Fruit fly (Drosophila melanogaster): ENCODE results near the gene Mat89Ba.

Gene Mat89Ba

dm6 chr3R:16231385-16232307, 40.6 kb downstream of the Mat89Ba start (continued):
- TF ChIP-seq exex (tag; optimal IDR thresholded peaks at IDR 0.05), result peak; percentile 7
- TF ChIP-seq sisA (GFP tag; IDR thresholded peaks at IDR 0.05), result no peak
- TF ChIP-seq ewg (GFP tag; optimal IDR thresholded peaks at IDR 0.05), result peak; percentile 63
- peak; percentile 77 for TF ChIP-seq CG30403 (GFP tag; optimal IDR thresholded peaks at IDR 0.05)
- TF ChIP-seq BEAF-32 (GFP tag; optimal IDR thresholded peaks at IDR 0.05), result no peak
- TF ChIP-seq CG14860 (GFP tag; IDR thresholded peaks at IDR 0.05; ENCODE audit: partially characterized antibody), result no peak
- TF ChIP-seq Optix (GFP tag; IDR thresholded peaks at IDR 0.05), result no peak
- TF ChIP-seq CG2875 (GFP tag; optimal IDR thresholded peaks at IDR 0.05), result peak; percentile 58
- no peak for TF ChIP-seq sr (GFP tag; IDR thresholded peaks at IDR 0.05)
- no peak for TF ChIP-seq sob (GFP tag; IDR thresholded peaks at IDR 0.05)
- no peak for TF ChIP-seq CG7963 (GFP tag; IDR thresholded peaks at IDR 0.05; ENCODE audit: partially characterized antibody)
- TF ChIP-seq CG4854 (GFP tag; optimal IDR thresholded peaks at IDR 0.05), result peak; percentile 40
- no peak for TF ChIP-seq CG7271 (tag; optimal IDR thresholded peaks at IDR 0.05)
- TF ChIP-seq gcm (GFP tag; optimal IDR thresholded peaks at IDR 0.05), result peak; percentile 42
- no peak for TF ChIP-seq CG42726 (GFP tag; IDR thresholded peaks at IDR 0.05; ENCODE audit: partially characterized antibody)
- no peak for TF ChIP-seq Nf-YA (GFP tag; IDR thresholded peaks at IDR 0.05)
- TF ChIP-seq fu2 (GFP tag; optimal IDR thresholded peaks at IDR 0.05), result peak; percentile 64
- TF ChIP-seq odd (GFP tag; optimal IDR thresholded peaks at IDR 0.05), result peak; percentile 67
- TF ChIP-seq CG4617 (GFP tag; optimal IDR thresholded peaks at IDR 0.05; ENCODE audit: borderline replicate concordance), result peak; percentile 14
- peak; percentile 60 for TF ChIP-seq unpg (GFP tag; optimal IDR thresholded peaks at IDR 0.05)
- no peak for TF ChIP-seq vnd (GFP tag; IDR thresholded peaks at IDR 0.05; ENCODE audit: partially characterized antibody)
- TF ChIP-seq CG7928 (GFP tag; optimal IDR thresholded peaks at IDR 0.05), result no peak
- TF ChIP-seq CG18476 (GFP tag; optimal IDR thresholded peaks at IDR 0.05), result peak; percentile 62
- no peak for TF ChIP-seq wdn (GFP tag; IDR thresholded peaks at IDR 0.05)
- TF ChIP-seq CG4404 (GFP tag; IDR thresholded peaks at IDR 0.05), result no peak
- no peak for TF ChIP-seq CG14014 (GFP tag; IDR thresholded peaks at IDR 0.05)
- TF ChIP-seq BtbVII (GFP tag; optimal IDR thresholded peaks at IDR 0.05), result peak; percentile 70
- TF ChIP-seq CG6689 (GFP tag; IDR thresholded peaks at IDR 0.05), result no peak
- no peak for TF ChIP-seq HLHmδ (GFP tag; optimal IDR thresholded peaks at IDR 0.05)
- TF ChIP-seq knrl (GFP tag; IDR thresholded peaks at IDR 0.05; ENCODE audit: partially characterized antibody), result no peak
- peak; percentile 65 for TF ChIP-seq en (GFP tag; optimal IDR thresholded peaks at IDR 0.05)
- TF ChIP-seq CHES-1-like (GFP tag; optimal IDR thresholded peaks at IDR 0.05), result peak; percentile 62
- no peak for TF ChIP-seq dimm (GFP tag; IDR thresholded peaks at IDR 0.05)
- no peak for TF ChIP-seq zfh1 (GFP tag; IDR thresholded peaks at IDR 0.05)
- TF ChIP-seq Drgx (GFP tag; IDR thresholded peaks at IDR 0.05), result no peak
- TF ChIP-seq lmd (GFP tag; IDR thresholded peaks at IDR 0.05), result no peak
- TF ChIP-seq ac (GFP tag; optimal IDR thresholded peaks at IDR 0.05), result no peak
- no peak for TF ChIP-seq ara (GFP tag; IDR thresholded peaks at IDR 0.05)
- peak; percentile 70 for TF ChIP-seq CG1529 (GFP tag; optimal IDR thresholded peaks at IDR 0.05)
- peak; percentile 63 for TF ChIP-seq CG10543 (GFP tag; optimal IDR thresholded peaks at IDR 0.05)
- TF ChIP-seq HmgZ (tag; optimal IDR thresholded peaks at IDR 0.05), result peak; percentile 23
- peak; percentile 39 for TF ChIP-seq scrt (GFP tag; optimal IDR thresholded peaks at IDR 0.05)
- peak; percentile 84 for TF ChIP-seq Sox100B (GFP tag; optimal IDR thresholded peaks at IDR 0.05)
- TF ChIP-seq CG15011 (GFP tag; optimal IDR thresholded peaks at IDR 0.05), result peak; percentile 58
- peak; percentile 17 for TF ChIP-seq NK7.1 (GFP tag; optimal IDR thresholded peaks at IDR 0.05)
- TF ChIP-seq Poxn (GFP tag; IDR thresholded peaks at IDR 0.05), result no peak
- peak; percentile 50 for TF ChIP-seq CG17802 (tag; optimal IDR thresholded peaks at IDR 0.05)
- TF ChIP-seq cato (GFP tag; optimal IDR thresholded peaks at IDR 0.05; ENCODE audit: borderline replicate concordance), result peak; percentile 59
